Worm (Caenorhabditis elegans): ENCODE data around the gene F57C12.2.

F57C12.2 gene

ce11 chrX:557857-558256 is 6.7 kb upstream of the F57C12.2 start, which contains the start of gene nas-38:
nas-38 (plus strand) TSS chrX:558157.
- TF ChIP-seq madf-3 (GFP tag; IDR thresholded peaks at IDR 0.05) (no peak), lag-1 (GFP tag; IDR thresholded peaks at IDR 0.05) (no peak), lin-40 (tag; optimal IDR thresholded peaks at IDR 0.05) (no peak), aptf-3 (GFP tag; IDR thresholded peaks at IDR 0.05) (no peak), ztf-18 (tag; optimal IDR thresholded peaks at IDR 0.05) (no peak), dpl-1 (GFP tag; optimal IDR thresholded peaks at IDR 0.05) (no peak)

- no peak for TF ChIP-seq cebp-2 (GFP tag; IDR thresholded peaks at IDR 0.05)
- TF ChIP-seq atf-7 (tag; optimal IDR thresholded peaks at IDR 0.05): no peak
Measured at ce11 chrX:557195-557594, 6.0 kb upstream of the F57C12.2 start, which contains the start of gene hlh-19. hlh-19 (minus strand) TSS chrX:557295.

DNA sequence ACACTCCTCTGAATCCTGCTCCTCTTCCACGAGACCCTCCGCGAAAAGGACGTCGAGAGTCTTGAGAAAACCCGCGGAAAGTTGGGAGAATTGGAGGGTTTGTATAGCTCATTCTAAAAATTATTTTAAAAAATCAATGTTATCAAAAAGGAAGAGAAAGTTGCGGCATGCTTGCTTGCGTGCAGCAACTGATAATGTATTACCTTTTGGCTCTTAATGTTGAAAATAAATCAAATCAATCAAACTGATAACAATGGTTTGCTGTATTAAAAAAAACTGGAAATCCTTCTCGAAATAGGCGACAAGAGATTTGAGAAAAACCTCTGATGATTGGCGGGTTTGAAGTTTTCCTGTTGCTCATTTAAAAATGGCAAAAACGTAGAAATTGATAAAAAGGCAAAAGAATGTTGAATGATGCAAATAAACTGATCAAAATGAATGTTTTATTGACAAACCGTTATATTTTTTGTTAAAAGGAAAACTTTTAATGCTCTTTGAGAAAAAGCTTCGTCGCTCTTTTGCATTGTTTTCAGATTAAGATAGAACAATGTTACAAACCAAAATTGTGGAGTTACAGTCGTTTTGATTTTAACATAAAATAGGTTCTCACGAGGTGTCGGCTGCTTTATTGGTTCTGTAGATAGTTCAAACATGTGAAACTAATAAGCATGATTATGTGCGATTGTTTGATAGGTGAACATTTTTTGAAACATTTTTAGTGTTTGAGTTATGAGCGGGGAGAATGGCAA is 4.0 kb upstream of the F57C12.2 start:
- TF ChIP-seq fkh-3 (tag; optimal IDR thresholded peaks at IDR 0.05): no peak
- TF ChIP-seq hlh-12 (tag; optimal IDR thresholded peaks at IDR 0.05): no peak
- TF ChIP-seq nhr-80 (tag; optimal IDR thresholded peaks at IDR 0.05): peak; percentile 60
- no peak for TF ChIP-seq Y56A3A.18 (GFP tag; IDR thresholded peaks at IDR 0.05)
- TF ChIP-seq ceh-79 (tag; optimal IDR thresholded peaks at IDR 0.05): no peak
- no peak for TF ChIP-seq aptf-3 (GFP tag; IDR thresholded peaks at IDR 0.05)
- no peak for TF ChIP-seq D2030.7 (GFP tag; IDR thresholded peaks at IDR 0.05)

ce11 chrX:553875-554274 is 2.7 kb upstream of the F57C12.2 start, which contains the start of gene F57C12.6:
F57C12.6 (minus strand) TSS chrX:553975.
- no peak for TF ChIP-seq F39B2.1 (GFP tag; IDR thresholded peaks at IDR 0.05)
- no peak for TF ChIP-seq cebp-2 (GFP tag; IDR thresholded peaks at IDR 0.05)
- no peak for TF ChIP-seq cebp-1 (GFP tag; IDR thresholded peaks at IDR 0.05)
- TF ChIP-seq cebp-1 (tag; optimal IDR thresholded peaks at IDR 0.05): no peak
- TF ChIP-seq efl-1 (GFP tag; optimal IDR thresholded peaks at IDR 0.05): no peak
- no peak for TF ChIP-seq zfh-2 (GFP tag; conservative IDR thresholded peaks at IDR 0.05)
- TF ChIP-seq lin-40 (tag; optimal IDR thresholded peaks at IDR 0.05): no peak
- TF ChIP-seq gei-17 (GFP tag; optimal IDR thresholded peaks at IDR 0.05): no peak
- no peak for TF ChIP-seq aptf-3 (GFP tag; IDR thresholded peaks at IDR 0.05)
- TF ChIP-seq madf-10 (tag; optimal IDR thresholded peaks at IDR 0.05): no peak
- no peak for TF ChIP-seq snpc-1.1 (tag; optimal IDR thresholded peaks at IDR 0.05; ENCODE audit: insufficient read depth)
- no peak for TF ChIP-seq lsy-27 (tag; optimal IDR thresholded peaks at IDR 0.05; ENCODE audit: borderline replicate concordance, insufficient read depth)
- TF ChIP-seq egl-44 (GFP tag; IDR thresholded peaks at IDR 0.05): no peak
- TF ChIP-seq F10E7.11 (tag; optimal IDR thresholded peaks at IDR 0.05): no peak
- TF ChIP-seq lin-35 (GFP tag; optimal IDR thresholded peaks at IDR 0.05): no peak
- TF ChIP-seq mcd-1 (GFP tag; IDR thresholded peaks at IDR 0.05): no peak
- no peak for TF ChIP-seq die-1 (tag; optimal IDR thresholded peaks at IDR 0.05)
- no peak for TF ChIP-seq sptf-2 (GFP tag; optimal IDR thresholded peaks at IDR 0.05)

- TF ChIP-seq Y56A3A.18 (GFP tag; IDR thresholded peaks at IDR 0.05): no peak
- TF ChIP-seq B0336.3 (GFP tag; IDR thresholded peaks at IDR 0.05): no peak
- 0 out of 2 replicates have a peak, but pooled peaks have one; percentile 24 for TF ChIP-seq dox-1 (GFP tag; IDR thresholded peaks at IDR 0.05)
- peak; percentile 76 for TF ChIP-seq nhr-80 (tag; optimal IDR thresholded peaks at IDR 0.05)
Measured at ce11 chrX:553420-553819, 2.2 kb upstream of the F57C12.2 start.
